Worm (Caenorhabditis elegans) whole organism, L1 larva: ENCODE measurements around the gene srx-60.

Experiments used
- C04F5.9 ChIP-seq: sonication (generic microtip); optimal IDR thresholded peaks from 2 replicates; lab custom pipeline; 2016; ENCODE audit warnings: missing genetic modification characterization, missing compliant biosample characterization
- F16B12.6 ChIP-seq: fragments of 150-350 bp; optimal IDR thresholded peaks from 2 replicates; lab custom pipeline; 2014; ENCODE audit warnings: missing biosample characterization, missing genetic modification characterization
- aha-1 ChIP-seq: fragments of 150-350 bp; optimal IDR thresholded peaks from 2 replicates; lab custom pipeline; 2014; ENCODE audit warnings: missing biosample characterization, missing genetic modification characterization
- alr-1 ChIP-seq: fragments of 200-800 bp; sonication (Bioruptor generic); optimal IDR thresholded peaks from 2 replicates; lab custom pipeline; 2018; ENCODE audit warnings: borderline replicate concordance, mild to moderate bottlenecking, missing genetic modification characterization, missing compliant biosample characterization
- aly-2 ChIP-seq: fragments of 150-350 bp; optimal IDR thresholded peaks from 2 replicates; lab custom pipeline; 2014; ENCODE audit warnings: missing biosample characterization, missing genetic modification characterization
- blmp-1 ChIP-seq: fragments of 150-350 bp; optimal IDR thresholded peaks from 2 replicates; lab custom pipeline; 2014; ENCODE audit warnings: missing biosample characterization, missing genetic modification characterization
- ceh-88 ChIP-seq: fragments of 200-800 bp; sonication (Bioruptor generic); IDR thresholded peaks from 2 replicates; pipeline ENCODE4 v1.3.6; 2022; ENCODE audit warnings: missing genetic modification characterization, missing compliant biosample characterization
- ceh-90 ChIP-seq: sonication (generic microtip); optimal IDR thresholded peaks from 2 replicates; lab custom pipeline; 2016; ENCODE audit warnings: missing genetic modification characterization, missing compliant biosample characterization
- efl-1 ChIP-seq, 4 experiments: fragments of 150-350 bp; optimal IDR thresholded peaks in 3 of 4; peaks in 1 of 4; 1 replicate in 1 of 4; 2 replicates in 3 of 4; lab custom pipeline; 2014; ENCODE audit warnings: missing biosample characterization in 2 of 4, missing genetic modification characterization in 2 of 4, missing genetic modification reagents in 2 of 4
- elt-2 ChIP-seq: sonication (generic microtip); optimal IDR thresholded peaks from 2 replicates; lab custom pipeline; 2016; ENCODE audit warnings: missing genetic modification characterization, mild to moderate bottlenecking, inconsistent platforms, missing compliant biosample characterization, missing genetic modification reagents
- elt-3 ChIP-seq, 6 experiments: fragments of 150-350 bp in 1 of 6; sonication (generic microtip); optimal IDR thresholded peaks; 2 replicates each; lab custom pipeline; 2017 to 2018; ENCODE audit warnings: missing biosample characterization in 6 of 6, missing genetic modification characterization in 6 of 6, inconsistent platforms in 1 of 6
- ets-5 ChIP-seq: fragments of 200-800 bp; sonication (Bioruptor generic); IDR thresholded peaks from 2 replicates; pipeline ENCODE4 v1.3.6; 2022; ENCODE audit warnings: missing genetic modification characterization, missing compliant biosample characterization
- fkh-4 ChIP-seq: sonication (generic microtip); optimal IDR thresholded peaks from 2 replicates; lab custom pipeline; 2016; ENCODE audit warnings: missing compliant biosample characterization, missing genetic modification characterization, borderline replicate concordance
- fkh-8 ChIP-seq: sonication (generic microtip); optimal IDR thresholded peaks from 2 replicates; lab custom pipeline; 2016; ENCODE audit warnings: mild to moderate bottlenecking, missing genetic modification characterization, missing compliant biosample characterization
- fos-1 ChIP-seq: fragments of 150-350 bp; optimal IDR thresholded peaks from 2 replicates; lab custom pipeline; 2014; ENCODE audit warnings: missing biosample characterization, missing genetic modification characterization
- hlh-17 ChIP-seq: fragments of 200-800 bp; sonication (Bioruptor generic); optimal IDR thresholded peaks from 2 replicates; lab custom pipeline; 2018; ENCODE audit warnings: missing genetic modification characterization, mild to moderate bottlenecking, missing compliant biosample characterization, moderate library complexity, borderline replicate concordance
- lin-13 ChIP-seq: fragments of 150-350 bp; optimal IDR thresholded peaks from 2 replicates; lab custom pipeline; 2014; ENCODE audit warnings: missing biosample characterization, missing genetic modification reagents, missing genetic modification characterization
- lin-14 ChIP-seq: fragments of 200-800 bp; sonication (Bioruptor generic); optimal IDR thresholded peaks from 2 replicates; lab custom pipeline; 2018; ENCODE audit warnings: mild to moderate bottlenecking, missing genetic modification characterization, moderate library complexity, missing compliant biosample characterization
- lin-15B ChIP-seq: fragments of 150-350 bp; sonication (generic microtip); optimal IDR thresholded peaks from 3 replicates; lab custom pipeline; 2014; ENCODE audit warnings: missing biosample characterization, missing genetic modification characterization
- lin-35 ChIP-seq, 2 experiments: fragments of 150-350 bp; optimal IDR thresholded peaks; 2 replicates each; lab custom pipeline; 2014; ENCODE audit warnings: missing biosample characterization in 2 of 2, missing genetic modification characterization in 2 of 2, missing genetic modification reagents in 2 of 2
- lin-39 ChIP-seq: fragments of 150-350 bp; optimal IDR thresholded peaks from 2 replicates; lab custom pipeline; 2014; ENCODE audit warnings: missing biosample characterization, missing genetic modification reagents, missing genetic modification characterization
- lsy-2 ChIP-seq, 2 experiments: fragments of 150-350 bp; optimal IDR thresholded peaks; 2 replicates each; lab custom pipeline; 2014; ENCODE audit warnings: missing biosample characterization in 2 of 2, missing genetic modification characterization in 2 of 2
- mab-9 ChIP-seq: fragments of 200-800 bp; sonication (Bioruptor generic); IDR thresholded peaks from 2 replicates; pipeline ENCODE4 v1.3.6; 2022; ENCODE audit warnings: missing genetic modification reagents, missing genetic modification characterization, missing compliant biosample characterization
- mep-1 ChIP-seq: fragments of 150-350 bp; optimal IDR thresholded peaks from 2 replicates; lab custom pipeline; 2014; ENCODE audit warnings: missing biosample characterization, missing genetic modification characterization
- nhr-20 ChIP-seq: sonication (generic microtip); optimal IDR thresholded peaks from 2 replicates; lab custom pipeline; 2016; ENCODE audit warnings: mild to moderate bottlenecking, missing genetic modification characterization, missing compliant biosample characterization
- nhr-237 ChIP-seq: fragments of 150-350 bp; optimal IDR thresholded peaks from 2 replicates; lab custom pipeline; 2014; ENCODE audit warnings: missing biosample characterization, missing genetic modification characterization
- nhr-71 ChIP-seq: sonication (generic microtip); optimal IDR thresholded peaks from 2 replicates; lab custom pipeline; 2016; ENCODE audit warnings: mild to moderate bottlenecking, missing genetic modification characterization, moderate library complexity, missing compliant biosample characterization
- nhr-84 ChIP-seq: sonication (generic microtip); optimal IDR thresholded peaks from 2 replicates; lab custom pipeline; 2017; ENCODE audit warnings: missing biosample characterization, missing genetic modification characterization
- nhr-85 ChIP-seq: sonication (generic microtip); peaks from one replicate; lab custom pipeline; 2016; ENCODE audit warnings: missing genetic modification characterization, inconsistent platforms, missing compliant biosample characterization
- nhr-90 ChIP-seq: sonication (generic microtip); optimal IDR thresholded peaks from 2 replicates; lab custom pipeline; 2016; ENCODE audit warnings: mild to moderate bottlenecking, missing genetic modification characterization, missing compliant biosample characterization; ENCODE audit not compliant: poor library complexity
- sup-37 ChIP-seq: fragments of 200-800 bp; sonication (Bioruptor generic); optimal IDR thresholded peaks from 2 replicates; lab custom pipeline; 2018; ENCODE audit warnings: mild to moderate bottlenecking, missing genetic modification characterization, missing compliant biosample characterization
- unc-30 ChIP-seq: sonication (generic microtip); optimal IDR thresholded peaks from 2 replicates; lab custom pipeline; 2017; ENCODE audit warnings: missing biosample characterization, missing genetic modification characterization
- xbp-1 ChIP-seq: sonication (generic microtip); optimal IDR thresholded peaks from 2 replicates; lab custom pipeline; 2016; ENCODE audit warnings: missing genetic modification characterization, missing compliant biosample characterization
- zag-1 ChIP-seq: fragments of 150-350 bp; optimal IDR thresholded peaks from 2 replicates; lab custom pipeline; 2014; ENCODE audit warnings: missing biosample characterization, missing genetic modification characterization

srx-60 gene

ce11 chrV:7415780-7416428, 15.2 kb downstream of the srx-60 start, which contains the start of gene F18E3.13 (continued):
- TF ChIP-seq F16B12.6 (tag; lab: Kevin White, UChicago) (no peak), nhr-84 (tag; lab: Kevin White, UChicago) (no peak), fkh-8 (no peak), nhr-237 (tag; lab: Kevin White, UChicago) (no peak), lin-13 (no peak)

ce11 chrV:7416569-7416968, 15.9 kb downstream of the srx-60 start:
- TF ChIP-seq sup-37 (no peak), lin-15B (tag; lab: Kevin White, UChicago) (no peak), F16B12.6 (tag; lab: Kevin White, UChicago) (no peak), ets-5 (GFP tag; lab: Robert Waterston, UW) (no peak), mep-1 (no peak), lin-35 (GFP tag; optimal IDR thresholded peaks at IDR 0.05; lab: Kevin White, UChicago) (peak in 1 of 2 experiments; percentile 17)

- peak; percentile 14 for TF ChIP-seq blmp-1
- TF ChIP-seq nhr-20 (tag; lab: Kevin White, UChicago): no peak
- no peak for TF ChIP-seq nhr-71 (tag; lab: Kevin White, UChicago)
- no peak for TF ChIP-seq lsy-2 (tag; optimal IDR thresholded peaks at IDR 0.05; lab: Kevin White, UChicago)
- no peak for TF ChIP-seq F16B12.6 (tag; lab: Kevin White, UChicago)
- TF ChIP-seq aha-1 (tag; lab: Kevin White, UChicago): no peak
- no peak for TF ChIP-seq nhr-84 (tag; lab: Kevin White, UChicago)
- TF ChIP-seq nhr-85 (tag; lab: Kevin White, UChicago): no peak
- no peak for TF ChIP-seq elt-2 (tag; lab: Kevin White, UChicago)
- TF ChIP-seq xbp-1 (tag; lab: Kevin White, UChicago): no peak
- TF ChIP-seq aly-2 (tag; lab: Kevin White, UChicago): no peak
- no peak for TF ChIP-seq fkh-4 (tag; lab: Kevin White, UChicago)
- TF ChIP-seq lin-35 (GFP tag; optimal IDR thresholded peaks at IDR 0.05; lab: Kevin White, UChicago): no peak
- no peak for TF ChIP-seq ceh-90 (tag; lab: Kevin White, UChicago)
- no peak for TF ChIP-seq hlh-17 (GFP tag; lab: Kevin White, UChicago)
- no peak for TF ChIP-seq ceh-88 (GFP tag; lab: Robert Waterston, UW)
- no peak for TF ChIP-seq nhr-90 (tag; lab: Kevin White, UChicago)
- peak in 1 of 6 experiments; percentile 33 for TF ChIP-seq elt-3 (tag; optimal IDR thresholded peaks at IDR 0.05; lab: Kevin White, UChicago)
- no peak for TF ChIP-seq fos-1 (tag; lab: Kevin White, UChicago)
- TF ChIP-seq C04F5.9: no peak
- no peak for TF ChIP-seq zag-1
- no peak for TF ChIP-seq unc-30 (tag; lab: Kevin White, UChicago)
- no peak for TF ChIP-seq efl-1 (optimal IDR thresholded peaks at IDR 0.05; lab: Kevin White, UChicago)
- TF ChIP-seq efl-1 (GFP tag; optimal IDR thresholded peaks at IDR 0.05 in 1 of 2; lab: Kevin White, UChicago): peak in 1 of 2 experiments; percentile 41
- no peak for TF ChIP-seq alr-1 (tag; lab: Kevin White, UChicago)
Measured at ce11 chrV:7417018-7417716, 16.5 kb downstream of the srx-60 start, which contains the start of gene srw-67. TSS of gene srw-67 (plus strand) at chrV:7417660.

ce11 chrV:7420162-7420561, 19.5 kb downstream of the srx-60 start, which contains the start of gene srxa-4:
TSS of gene srxa-4 (plus strand) at chrV:7420462.
- TF ChIP-seq lin-35 (GFP tag; optimal IDR thresholded peaks at IDR 0.05; lab: Kevin White, UChicago) (no peak), hlh-17 (GFP tag; lab: Kevin White, UChicago) (no peak), elt-2 (tag; lab: Kevin White, UChicago) (no peak), mab-9 (GFP tag; lab: Robert Waterston, UW) (no peak), lin-14 (GFP tag; lab: Kevin White, UChicago) (no peak), lin-39 (tag; lab: Kevin White, UChicago) (no peak)
